Fruit fly (Drosophila melanogaster) whole organism, prepupa: Measurements from ENCODE around the gene Fdh.

ENCODE experiments used
- Blimp-1 ChIP-seq: fragments of 200-800 bp; sonication (Bioruptor generic); optimal IDR thresholded peaks from 3 replicates; lab custom pipeline; 2017; ENCODE audit warnings: missing biosample characterization, missing genetic modification characterization, mild to moderate bottlenecking, moderate library complexity, missing genetic modification reagents
- CG15336 ChIP-seq: fragments of 200-800 bp; sonication (Bioruptor generic); IDR thresholded peaks from 2 replicates; pipeline ENCODE4 v1.3.6; 2022; ENCODE audit warnings: missing biosample characterization, missing genetic modification characterization
- CG3032 ChIP-seq: fragments of 200-800 bp; optimal IDR thresholded peaks from 2 replicates; lab custom pipeline; 2019; ENCODE audit warnings: missing biosample characterization, mild to moderate bottlenecking, missing genetic modification characterization, moderate library complexity
- CG31627 ChIP-seq: fragments of 200-800 bp; sonication (Bioruptor generic); optimal IDR thresholded peaks from 3 replicates; lab custom pipeline; 2016; ENCODE audit warnings: missing biosample characterization, missing genetic modification characterization
- CG32006 ChIP-seq: fragments of 200-800 bp; sonication (Bioruptor generic); optimal IDR thresholded peaks from 3 replicates; lab custom pipeline; 2017; ENCODE audit warnings: missing biosample characterization, mild to moderate bottlenecking, missing genetic modification characterization
- CG3919 ChIP-seq: fragments of 200-800 bp; sonication (Bioruptor generic); optimal IDR thresholded peaks from 3 replicates; lab custom pipeline; 2016; ENCODE audit warnings: missing biosample characterization, missing genetic modification characterization
- CG4318 ChIP-seq: fragments of 200-800 bp; sonication (Bioruptor generic); optimal IDR thresholded peaks from 3 replicates; lab custom pipeline; 2017; ENCODE audit warnings: missing biosample characterization, mild to moderate bottlenecking, missing genetic modification characterization
- CG6163 ChIP-seq: fragments of 200-800 bp; sonication (Bioruptor generic); IDR thresholded peaks from 3 replicates; pipeline ENCODE4 v1.3.6; 2022; ENCODE audit warnings: missing biosample characterization, missing genetic modification characterization
- CG6276 ChIP-seq: fragments of 200-800 bp; sonication (Bioruptor generic); optimal IDR thresholded peaks from 2 replicates; lab custom pipeline; 2017; ENCODE audit warnings: missing biosample characterization, mild to moderate bottlenecking, missing genetic modification characterization
- CG6808 ChIP-seq: fragments of 200-800 bp; sonication (Bioruptor generic); optimal IDR thresholded peaks from 3 replicates; lab custom pipeline; 2017; ENCODE audit warnings: missing biosample characterization, missing genetic modification characterization, mild to moderate bottlenecking, moderate library complexity, missing genetic modification reagents
- CG6854 ChIP-seq: fragments of 200-800 bp; sonication (Bioruptor generic); optimal IDR thresholded peaks from 2 replicates; lab custom pipeline; 2017; ENCODE audit warnings: missing biosample characterization, mild to moderate bottlenecking, missing genetic modification characterization
- CG7368 ChIP-seq: fragments of 200-800 bp; sonication (Bioruptor generic); optimal IDR thresholded peaks from 3 replicates; lab custom pipeline; 2016; ENCODE audit warnings: missing biosample characterization, missing genetic modification characterization
- CG8119 ChIP-seq: fragments of 200-800 bp; sonication (Bioruptor generic); IDR thresholded peaks from 3 replicates; pipeline ENCODE4 v1.3.6; 2022; ENCODE audit warnings: missing biosample characterization, missing genetic modification characterization
- CG9139 ChIP-seq: fragments of 200-800 bp; sonication (Bioruptor generic); optimal IDR thresholded peaks from 3 replicates; lab custom pipeline; 2017; ENCODE audit warnings: missing biosample characterization, mild to moderate bottlenecking, missing genetic modification characterization
- Eip75B ChIP-seq: fragments of 200-800 bp; sonication (Bioruptor generic); optimal IDR thresholded peaks from 3 replicates; lab custom pipeline; 2016; ENCODE audit warnings: missing biosample characterization, missing genetic modification characterization
- Eip78C ChIP-seq: fragments of 200-800 bp; sonication (Bioruptor generic); peaks from one replicate; lab custom pipeline; 2016; ENCODE audit warnings: missing biosample characterization, missing genetic modification characterization
- Eip93F ChIP-seq: fragments of 200-800 bp; sonication (Bioruptor generic); optimal IDR thresholded peaks from 2 replicates; lab custom pipeline; 2016; ENCODE audit warnings: missing biosample characterization, mild to moderate bottlenecking, missing genetic modification characterization
- Ets21C ChIP-seq: fragments of 200-800 bp; sonication (Bioruptor generic); optimal IDR thresholded peaks from 3 replicates; lab custom pipeline; 2016; ENCODE audit warnings: missing biosample characterization, missing genetic modification characterization
- Ets96B ChIP-seq: fragments of 200-800 bp; optimal IDR thresholded peaks from 2 replicates; lab custom pipeline; 2019; ENCODE audit warnings: missing biosample characterization, mild to moderate bottlenecking, missing genetic modification characterization, moderate library complexity
- Gug ChIP-seq: fragments of 200-800 bp; sonication (Bioruptor generic); IDR thresholded peaks from 2 replicates; pipeline ENCODE4 v1.3.6; 2022; ENCODE audit warnings: missing biosample characterization, missing genetic modification characterization
- Hr39 ChIP-seq: fragments of 200-800 bp; sonication (Bioruptor generic); optimal IDR thresholded peaks from 2 replicates; lab custom pipeline; 2016; ENCODE audit warnings: missing biosample characterization, missing genetic modification characterization
- Hr4 ChIP-seq: fragments of 200-800 bp; sonication (Bioruptor generic); optimal IDR thresholded peaks from 3 replicates; lab custom pipeline; 2016; ENCODE audit warnings: missing biosample characterization, missing genetic modification characterization
- Met ChIP-seq: fragments of 200-800 bp; sonication (Bioruptor generic); optimal IDR thresholded peaks from 3 replicates; lab custom pipeline; 2016; ENCODE audit warnings: missing biosample characterization, missing genetic modification characterization
- OdsH ChIP-seq: fragments of 200-800 bp; sonication (Bioruptor generic); optimal IDR thresholded peaks from 3 replicates; lab custom pipeline; 2016; ENCODE audit warnings: missing biosample characterization, missing genetic modification characterization
- Smox ChIP-seq: fragments of 200-800 bp; sonication (Bioruptor generic); optimal IDR thresholded peaks from 3 replicates; lab custom pipeline; 2016; ENCODE audit warnings: missing biosample characterization, missing genetic modification characterization
- Sox102F ChIP-seq: fragments of 200-800 bp; sonication (Bioruptor generic); optimal IDR thresholded peaks from 2 replicates; lab custom pipeline; 2016; ENCODE audit warnings: missing biosample characterization, mild to moderate bottlenecking, missing genetic modification characterization
- Sox14 ChIP-seq: fragments of 200-800 bp; sonication (Bioruptor generic); optimal IDR thresholded peaks from 3 replicates; lab custom pipeline; 2016; ENCODE audit warnings: missing biosample characterization, missing genetic modification characterization
- achi ChIP-seq: fragments of 200-800 bp; sonication (Bioruptor generic); optimal IDR thresholded peaks from 3 replicates; lab custom pipeline; 2016; ENCODE audit warnings: missing biosample characterization, missing genetic modification characterization
- acj6 ChIP-seq: fragments of 200-800 bp; sonication (Bioruptor generic); optimal IDR thresholded peaks from 3 replicates; lab custom pipeline; 2016; ENCODE audit warnings: missing biosample characterization, missing genetic modification characterization
- cyc ChIP-seq: fragments of 200-800 bp; sonication (Bioruptor generic); optimal IDR thresholded peaks from 3 replicates; lab custom pipeline; 2016; ENCODE audit warnings: missing biosample characterization, missing genetic modification characterization
- dac ChIP-seq: fragments of 200-800 bp; sonication (Bioruptor generic); optimal IDR thresholded peaks from 2 replicates; lab custom pipeline; 2017; ENCODE audit warnings: missing biosample characterization, mild to moderate bottlenecking, missing genetic modification characterization
- eg ChIP-seq: fragments of 200-800 bp; sonication (Bioruptor generic); IDR thresholded peaks from 3 replicates; pipeline ENCODE4 v1.3.6; 2022; ENCODE audit warnings: missing biosample characterization, missing genetic modification characterization
- esn ChIP-seq: fragments of 200-800 bp; sonication (Bioruptor generic); optimal IDR thresholded peaks from 2 replicates; lab custom pipeline; 2016; ENCODE audit warnings: missing biosample characterization, mild to moderate bottlenecking, missing genetic modification characterization, moderate library complexity
- fd59A ChIP-seq: fragments of 200-800 bp; sonication (Bioruptor generic); optimal IDR thresholded peaks from 2 replicates; lab custom pipeline; 2017; ENCODE audit warnings: missing biosample characterization, mild to moderate bottlenecking, missing genetic modification characterization, missing genetic modification reagents
- fkh ChIP-seq: fragments of 200-800 bp; sonication (Bioruptor generic); optimal IDR thresholded peaks from 3 replicates; lab custom pipeline; 2017; ENCODE audit warnings: missing biosample characterization, mild to moderate bottlenecking, missing genetic modification characterization, moderate library complexity
- lz ChIP-seq: fragments of 200-800 bp; sonication (Bioruptor generic); optimal IDR thresholded peaks from 3 replicates; lab custom pipeline; 2016; ENCODE audit warnings: missing biosample characterization, missing genetic modification characterization
- pdm3 ChIP-seq: fragments of 200-800 bp; sonication (Bioruptor generic); optimal IDR thresholded peaks from 3 replicates; lab custom pipeline; 2016; ENCODE audit warnings: missing biosample characterization, missing genetic modification characterization
- ss ChIP-seq, 2 experiments: fragments of 200-800 bp; sonication (Bioruptor generic); optimal IDR thresholded peaks; 2 replicates in 1 of 2; 3 replicates in 1 of 2; lab custom pipeline; 2017 to 2018; ENCODE audit warnings: mild to moderate bottlenecking in 2 of 2, missing biosample characterization in 2 of 2, missing genetic modification characterization in 2 of 2, moderate library complexity in 1 of 2
- svp ChIP-seq: fragments of 200-800 bp; sonication (Bioruptor generic); peaks from one replicate; lab custom pipeline; 2016; ENCODE audit warnings: missing biosample characterization, missing genetic modification characterization
- topi ChIP-seq: fragments of 200-800 bp; sonication (Bioruptor generic); optimal IDR thresholded peaks from 3 replicates; lab custom pipeline; 2016; ENCODE audit warnings: missing biosample characterization, missing genetic modification characterization
- vri ChIP-seq: fragments of 200-800 bp; sonication (Bioruptor generic); optimal IDR thresholded peaks from 3 replicates; lab custom pipeline; 2016; ENCODE audit warnings: missing biosample characterization, mild to moderate bottlenecking, missing genetic modification characterization

Fdh gene

dm6 chr3R:10884678-10885421, 12.7 kb upstream of the Fdh start, which contains the start of gene CG14696:
Gene CG14696 (minus strand): TSS chr3R:10885001.
- TF ChIP-seq topi (GFP tag; lab: Kevin White, UChicago) (no peak), Sox14 (GFP tag; lab: Kevin White, UChicago) (peak; percentile 8), CG8119 (GFP tag; lab: Robert Waterston, UW) (no peak), Eip78C (peak; percentile 1), Eip93F (no peak), CG4318 (GFP tag; lab: Kevin White, UChicago) (no peak), cyc (GFP tag; lab: Kevin White, UChicago) (no peak), vri (no peak), dac (GFP tag; lab: Kevin White, UChicago) (no peak), OdsH (GFP tag; lab: Kevin White, UChicago) (no peak)

dm6 chr3R:10884031-10884677, 12.0 kb upstream of the Fdh start:
- TF ChIP-seq Eip78C (peak; percentile 64), vri (no peak), Ets96B (tag; lab: Kevin White, UChicago) (no peak), CG6163 (peak; percentile 44; the same call in 1 of the 3 replicates), achi (GFP tag; lab: Kevin White, UChicago) (no peak), cyc (GFP tag; lab: Kevin White, UChicago) (no peak), pdm3 (GFP tag; lab: Kevin White, UChicago) (no peak), svp (GFP tag; lab: Kevin White, UChicago) (peak; percentile 39), CG4318 (GFP tag; lab: Kevin White, UChicago) (no peak), CG9139 (GFP tag; lab: Kevin White, UChicago) (no peak), acj6 (GFP tag; lab: Kevin White, UChicago) (no peak), Smox (GFP tag; lab: Kevin White, UChicago) (no peak), Hr4 (GFP tag; lab: Kevin White, UChicago) (peak; percentile 15), eg (GFP tag; lab: Robert Waterston, UW) (peak; percentile 79), CG6276 (peak; percentile 22), Hr39 (no peak), CG15336 (GFP tag; lab: Robert Waterston, UW) (peak; percentile 38; the same call in 1 of the 2 replicates), Gug (GFP tag; lab: Robert Waterston, UW) (0 out of 2 replicates have a peak, but pooled peaks have one; percentile 24), CG8119 (GFP tag; lab: Robert Waterston, UW) (peak; percentile 39; the same call in 2 of the 3 replicates), fd59A (GFP tag; lab: Kevin White, UChicago) (no peak)

- peak; percentile 85 for TF ChIP-seq vri
- TF ChIP-seq Smox (GFP tag; lab: Kevin White, UChicago) = no peak
- TF ChIP-seq Blimp-1 (GFP tag; lab: Kevin White, UChicago) = peak; percentile 95
- TF ChIP-seq CG32006 (GFP tag; lab: Kevin White, UChicago) = peak; percentile 5
- TF ChIP-seq OdsH (GFP tag; lab: Kevin White, UChicago) = peak; percentile 32
- TF ChIP-seq eg (GFP tag; lab: Robert Waterston, UW) = peak; percentile 35; the same call in 1 of the 3 replicates
- peak; percentile 51 for TF ChIP-seq Hr39
- peak; percentile 50 for TF ChIP-seq lz (GFP tag; lab: Kevin White, UChicago)
- no peak for TF ChIP-seq CG7368 (GFP tag; lab: Kevin White, UChicago)
- TF ChIP-seq achi (GFP tag; lab: Kevin White, UChicago) = peak; percentile 96
- TF ChIP-seq Sox14 (GFP tag; lab: Kevin White, UChicago) = peak; percentile 65
- peak; percentile 45 for TF ChIP-seq pdm3 (GFP tag; lab: Kevin White, UChicago)
- TF ChIP-seq fkh = no peak
- peak; percentile 65 for TF ChIP-seq svp (GFP tag; lab: Kevin White, UChicago)
- TF ChIP-seq Met (GFP tag; lab: Kevin White, UChicago) = peak; percentile 39
- peak; percentile 80 for TF ChIP-seq CG6854
- no peak for TF ChIP-seq CG6808
- TF ChIP-seq CG8119 (GFP tag; lab: Robert Waterston, UW) = no peak
- peak; percentile 40 for TF ChIP-seq esn (GFP tag; lab: Kevin White, UChicago)
- peak; percentile 47 for TF ChIP-seq CG3919 (GFP tag; lab: Kevin White, UChicago)
- peak; percentile 21 for TF ChIP-seq Eip75B (GFP tag; lab: Kevin White, UChicago)
- TF ChIP-seq Ets21C (GFP tag; lab: Kevin White, UChicago) = peak; percentile 36
- peak; percentile 42 for TF ChIP-seq CG31627 (GFP tag; lab: Kevin White, UChicago)
- TF ChIP-seq Ets96B (tag; lab: Kevin White, UChicago) = peak; percentile 9
- peak in 1 of 2 experiments; percentile 30 for TF ChIP-seq ss (GFP tag; optimal IDR thresholded peaks at IDR 0.05; lab: Kevin White, UChicago)
- peak; percentile 67 for TF ChIP-seq Eip78C
- peak; percentile 43 for TF ChIP-seq CG3032
- peak; percentile 47 for TF ChIP-seq Hr4 (GFP tag; lab: Kevin White, UChicago)
- peak; percentile 15 for TF ChIP-seq cyc (GFP tag; lab: Kevin White, UChicago)
- peak; percentile 42 for TF ChIP-seq Sox102F
Observed at dm6 chr3R:10881824-10882559, 9.8 kb upstream of the Fdh start, which contains the start of gene Tpc1. Gene Tpc1 (minus strand): TSS chr3R:10882188.
